Fruit fly (Drosophila melanogaster): ENCODE measurements around the gene chrb.

The chrb gene

DNA sequence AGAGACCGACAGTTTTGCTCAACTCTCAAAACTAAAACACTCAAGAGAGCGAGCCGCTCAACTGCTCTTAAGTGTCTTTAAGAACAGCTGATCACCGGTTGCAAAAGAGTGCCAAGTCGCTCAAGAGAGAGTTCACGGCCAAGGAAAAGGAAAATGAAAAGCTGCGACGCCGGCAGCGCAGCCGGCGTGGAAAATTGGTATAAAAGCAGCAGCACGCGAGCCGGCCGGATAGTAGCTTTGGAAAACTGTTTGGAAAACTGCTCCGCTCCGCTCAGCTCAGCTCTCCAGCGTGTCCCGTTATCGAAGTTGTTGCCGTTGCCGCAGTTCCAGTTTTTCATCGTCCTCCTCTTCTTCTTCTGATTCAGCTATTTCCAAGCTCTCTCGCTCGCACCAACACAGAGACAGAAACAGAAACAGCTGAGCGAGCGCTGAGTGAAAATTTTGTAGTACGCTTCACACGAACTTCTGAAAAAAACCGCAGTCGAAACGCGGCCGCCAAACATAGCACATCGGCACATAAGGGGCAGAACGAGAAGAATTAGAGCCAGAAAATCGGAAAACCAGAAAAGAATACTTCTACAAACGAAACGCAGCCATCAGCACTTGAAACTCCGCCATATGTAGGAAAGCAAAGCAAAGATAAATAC is at the start of gene chrb:
chrb (plus strand) TSS at position 224 of the 647 bp plus-strand sequence.
- TF ChIP-seq EcR (GFP tag; optimal IDR thresholded peaks at IDR 0.05) (no peak), pan (optimal IDR thresholded peaks at IDR 0.05) (no peak), Dll (optimal IDR thresholded peaks at IDR 0.05) (peak; percentile 82), psq (optimal IDR thresholded peaks at IDR 0.05) (no peak), usp (GFP tag; optimal IDR thresholded peaks at IDR 0.05) (no peak), CG8478 (optimal IDR thresholded peaks at IDR 0.05) (no peak)

DNA sequence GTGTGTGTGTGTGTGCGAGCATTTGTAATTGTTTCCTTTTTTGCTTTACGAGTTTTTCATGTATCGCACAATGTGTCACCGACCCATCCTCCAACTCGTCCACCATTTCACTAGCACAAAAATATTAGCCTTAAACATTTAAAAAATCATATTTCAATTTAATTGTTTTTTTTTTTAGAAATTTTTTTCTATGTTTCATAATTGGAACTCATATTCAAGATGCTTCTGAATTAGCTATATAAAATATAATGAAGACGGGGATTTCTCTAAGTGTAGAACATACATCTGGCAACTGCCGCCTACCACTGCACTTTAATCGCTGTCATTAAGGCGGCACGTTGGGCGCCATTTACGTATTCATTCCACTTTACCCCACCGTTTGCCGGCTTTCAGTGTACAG is 47.8 kb upstream of the chrb start:
- TF ChIP-seq Dll (optimal IDR thresholded peaks at IDR 0.05) (no peak), psq (optimal IDR thresholded peaks at IDR 0.05) (no peak), usp (GFP tag; optimal IDR thresholded peaks at IDR 0.05) (no peak), pan (optimal IDR thresholded peaks at IDR 0.05) (no peak), EcR (GFP tag; optimal IDR thresholded peaks at IDR 0.05) (no peak), CG8478 (optimal IDR thresholded peaks at IDR 0.05) (no peak)

DNA sequence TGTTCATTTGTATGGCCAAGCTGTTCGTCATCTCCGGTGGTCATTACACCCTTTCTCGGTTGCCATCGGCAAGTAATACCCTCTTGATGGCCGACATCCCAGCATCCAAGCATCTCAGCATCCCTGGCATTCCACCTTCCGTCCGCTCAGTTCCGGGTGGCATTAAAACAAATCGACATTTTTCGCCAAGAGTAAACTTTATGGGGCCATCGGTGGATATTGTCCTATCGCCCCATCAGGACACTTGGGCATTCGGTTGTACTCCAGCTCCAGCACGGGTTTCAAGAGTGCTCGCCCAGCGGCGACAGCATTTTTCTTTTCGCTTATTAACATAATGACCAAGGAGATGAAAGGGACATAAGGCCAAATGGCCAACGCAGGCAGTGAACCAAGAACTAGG is 47.1 kb upstream of the chrb start:
- no peak for TF ChIP-seq usp (GFP tag; optimal IDR thresholded peaks at IDR 0.05)
- TF ChIP-seq pan (optimal IDR thresholded peaks at IDR 0.05): no peak
- TF ChIP-seq CG8478 (optimal IDR thresholded peaks at IDR 0.05): no peak
- TF ChIP-seq EcR (GFP tag; optimal IDR thresholded peaks at IDR 0.05): no peak
- TF ChIP-seq psq (optimal IDR thresholded peaks at IDR 0.05): no peak
- TF ChIP-seq Dll (optimal IDR thresholded peaks at IDR 0.05): no peak

DNA sequence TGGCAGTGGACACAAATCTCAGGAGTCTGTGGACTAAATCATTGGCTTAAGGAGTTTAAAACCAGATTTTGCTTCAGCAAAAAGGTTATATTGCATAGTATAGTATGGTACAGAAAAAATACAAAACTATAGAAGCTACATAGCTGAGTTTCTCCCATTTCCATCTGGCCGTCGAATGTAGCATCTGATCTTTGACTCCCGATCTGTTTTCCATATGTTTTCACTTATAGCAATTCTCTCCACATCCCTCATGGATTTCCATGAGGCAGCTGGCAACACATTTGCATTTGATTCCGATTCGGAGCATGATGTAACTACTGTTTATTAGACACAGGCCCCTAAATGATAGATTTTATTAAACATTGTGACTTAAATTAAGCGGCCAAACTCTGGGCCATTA is 46.6 kb upstream of the chrb start:
- TF ChIP-seq usp (GFP tag; optimal IDR thresholded peaks at IDR 0.05) (no peak), EcR (GFP tag; optimal IDR thresholded peaks at IDR 0.05) (no peak), psq (optimal IDR thresholded peaks at IDR 0.05) (no peak), pan (optimal IDR thresholded peaks at IDR 0.05) (no peak)

DNA sequence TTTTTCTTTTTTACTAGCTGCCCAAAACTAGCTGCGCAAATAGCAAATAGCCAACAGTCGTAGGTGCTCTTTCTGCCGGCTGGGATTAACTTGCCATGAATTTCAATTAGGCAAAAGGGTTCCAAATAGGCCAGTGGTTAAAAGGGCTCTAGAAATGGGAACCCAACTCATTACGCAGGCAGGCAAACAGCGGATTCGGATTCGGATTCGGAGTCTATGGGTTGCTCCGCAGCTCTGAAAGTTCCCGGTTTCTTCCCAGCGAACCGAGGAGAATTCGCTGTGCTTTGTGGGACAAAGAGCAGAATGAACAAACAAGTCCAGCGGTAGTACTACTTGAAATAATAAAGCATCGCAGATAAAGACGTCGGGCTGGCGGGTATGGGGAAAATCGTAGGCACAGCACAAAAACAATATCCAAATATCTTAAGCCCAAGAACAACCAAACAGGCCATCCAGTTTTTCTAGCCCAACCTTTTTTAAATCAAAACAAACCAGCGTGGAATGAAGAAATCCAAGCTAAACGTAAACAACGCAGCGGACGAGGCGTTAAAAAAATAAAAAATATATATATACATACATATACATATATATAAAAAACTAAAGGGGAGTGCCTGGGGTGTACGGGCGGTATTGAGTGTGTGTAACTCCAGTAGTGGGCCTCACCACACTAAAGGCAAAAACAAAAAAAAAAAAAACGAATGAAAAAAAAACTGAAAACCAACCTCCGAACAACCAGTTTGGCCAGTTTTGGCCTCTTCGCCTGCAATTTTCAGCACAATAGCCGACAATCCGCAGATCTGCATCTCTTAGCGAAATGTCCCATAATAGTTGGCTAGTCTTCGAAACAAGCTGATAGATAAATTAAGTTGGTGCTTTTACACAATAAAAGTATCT is 45.2 kb upstream of the chrb start:
- TF ChIP-seq CG8478 (optimal IDR thresholded peaks at IDR 0.05) (no peak), psq (optimal IDR thresholded peaks at IDR 0.05) (no peak), Dll (optimal IDR thresholded peaks at IDR 0.05) (no peak), pan (optimal IDR thresholded peaks at IDR 0.05) (no peak), usp (GFP tag; optimal IDR thresholded peaks at IDR 0.05) (no peak), EcR (GFP tag; optimal IDR thresholded peaks at IDR 0.05) (no peak)

DNA sequence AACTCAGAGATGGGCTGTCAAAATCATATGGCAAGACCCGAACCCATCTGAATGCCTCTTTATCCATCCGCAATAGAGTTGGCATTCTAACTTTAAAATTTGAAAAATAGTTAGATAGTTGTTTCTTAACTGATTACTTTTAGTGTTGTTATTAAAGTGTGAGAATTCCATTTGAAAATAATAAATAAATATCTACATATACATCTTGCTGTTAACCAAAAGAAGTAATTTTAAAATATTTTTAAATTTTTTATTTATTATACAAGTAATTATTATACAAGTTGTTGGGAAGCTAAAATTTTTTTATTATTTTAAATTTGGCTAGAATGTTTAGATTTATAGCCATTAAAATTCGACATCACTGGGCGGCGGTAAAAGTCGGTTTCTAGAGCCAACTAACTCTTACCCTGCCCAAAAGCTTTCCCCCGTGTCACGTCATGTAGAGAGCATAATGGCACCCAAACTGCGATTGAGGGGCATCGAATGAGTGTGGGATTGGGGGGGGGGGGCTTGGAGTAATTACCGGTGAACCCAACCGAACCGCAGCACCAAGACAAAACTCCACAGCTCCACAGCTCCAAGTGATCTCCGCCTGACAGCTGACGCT is 43.8 kb upstream of the chrb start:
- TF ChIP-seq usp (GFP tag; optimal IDR thresholded peaks at IDR 0.05) (no peak), pan (optimal IDR thresholded peaks at IDR 0.05) (no peak), CG8478 (optimal IDR thresholded peaks at IDR 0.05) (no peak), Dll (optimal IDR thresholded peaks at IDR 0.05) (no peak), EcR (GFP tag; optimal IDR thresholded peaks at IDR 0.05) (no peak), psq (optimal IDR thresholded peaks at IDR 0.05) (no peak)

DNA sequence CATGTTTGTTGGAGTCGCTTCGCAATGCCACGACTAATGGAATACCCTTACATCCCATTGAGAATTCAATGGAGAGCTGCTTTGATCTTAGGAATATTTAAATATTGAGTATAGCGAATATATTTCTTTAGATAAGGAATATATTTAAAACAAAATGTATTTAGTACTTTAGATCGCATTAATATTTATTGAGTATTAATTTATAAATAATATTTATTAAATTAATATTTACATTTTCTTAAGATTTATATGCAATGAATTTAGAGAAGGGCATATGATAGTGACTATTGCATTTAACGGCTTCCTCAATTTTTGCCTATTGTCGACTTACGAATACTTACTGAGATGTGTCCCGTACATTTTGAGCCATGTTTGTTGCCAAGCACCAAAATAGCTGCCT is 43.2 kb upstream of the chrb start:
- TF ChIP-seq CG8478 (optimal IDR thresholded peaks at IDR 0.05) (no peak), psq (optimal IDR thresholded peaks at IDR 0.05) (no peak), pan (optimal IDR thresholded peaks at IDR 0.05) (no peak), usp (GFP tag; optimal IDR thresholded peaks at IDR 0.05) (no peak), EcR (GFP tag; optimal IDR thresholded peaks at IDR 0.05) (no peak), Dll (optimal IDR thresholded peaks at IDR 0.05) (no peak)

DNA sequence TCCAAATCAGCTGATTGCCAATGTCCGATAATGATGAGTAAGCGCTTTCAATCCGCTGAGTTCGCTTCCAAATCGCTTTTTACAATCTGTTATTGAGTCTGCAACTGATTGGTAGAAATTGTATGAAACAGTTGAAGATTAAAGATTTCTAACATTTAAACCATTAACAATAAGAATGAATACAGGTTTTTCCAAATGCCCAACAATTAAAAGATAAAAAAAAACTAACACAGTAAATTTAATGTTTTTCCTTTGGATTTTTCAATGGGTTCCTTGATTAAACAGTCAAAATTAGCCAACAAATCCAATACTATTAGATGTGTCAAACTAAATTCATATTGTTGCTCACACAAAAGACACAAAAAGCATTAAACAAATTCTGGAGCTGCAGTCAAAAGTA is 42.5 kb upstream of the chrb start, which contains the start of gene CG7557:
CG7557 (plus strand) TSS at position 301 of the 400 bp plus-strand sequence.
- TF ChIP-seq usp (GFP tag; optimal IDR thresholded peaks at IDR 0.05) (no peak), pan (optimal IDR thresholded peaks at IDR 0.05) (no peak), Dll (optimal IDR thresholded peaks at IDR 0.05) (no peak), psq (optimal IDR thresholded peaks at IDR 0.05) (no peak), EcR (GFP tag; optimal IDR thresholded peaks at IDR 0.05) (no peak)

DNA sequence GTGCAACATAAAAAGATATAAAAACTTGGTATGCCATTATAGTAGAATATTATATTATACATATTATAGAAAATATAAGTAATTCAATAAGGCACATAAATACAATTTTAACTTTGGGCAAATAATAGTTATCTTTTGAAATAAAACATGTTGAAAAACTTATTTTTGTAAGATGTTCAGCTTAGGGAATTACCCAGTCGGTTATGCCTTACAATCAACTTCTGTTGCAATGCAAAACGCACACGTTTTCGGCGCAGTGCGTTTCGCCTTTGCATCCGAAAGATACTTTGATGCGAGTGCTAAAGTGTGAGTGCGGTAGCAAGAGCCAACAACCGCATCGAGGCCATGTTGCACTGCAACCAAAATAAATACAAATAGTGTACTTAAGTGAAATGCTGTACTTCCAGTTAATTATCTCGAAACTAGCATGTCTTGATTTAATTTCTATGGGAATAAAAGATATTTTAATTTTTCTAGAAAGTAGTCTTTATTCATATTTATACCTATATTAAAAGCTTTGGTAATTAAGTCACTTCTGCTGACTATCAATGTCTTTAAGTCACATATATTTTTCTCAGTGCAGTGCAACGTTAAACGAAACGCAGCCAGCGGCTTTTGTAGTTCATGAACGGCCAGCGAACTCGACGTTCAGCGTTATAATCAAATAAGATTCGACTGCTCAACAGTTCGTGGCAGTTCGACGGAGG is 40.2 kb upstream of the chrb start:
- TF ChIP-seq EcR (GFP tag; optimal IDR thresholded peaks at IDR 0.05): peak in 1 of 2 experiments; percentile 90
- TF ChIP-seq CG8478 (optimal IDR thresholded peaks at IDR 0.05): no peak
- TF ChIP-seq usp (GFP tag; optimal IDR thresholded peaks at IDR 0.05): no peak
- TF ChIP-seq Dll (optimal IDR thresholded peaks at IDR 0.05): no peak

DNA sequence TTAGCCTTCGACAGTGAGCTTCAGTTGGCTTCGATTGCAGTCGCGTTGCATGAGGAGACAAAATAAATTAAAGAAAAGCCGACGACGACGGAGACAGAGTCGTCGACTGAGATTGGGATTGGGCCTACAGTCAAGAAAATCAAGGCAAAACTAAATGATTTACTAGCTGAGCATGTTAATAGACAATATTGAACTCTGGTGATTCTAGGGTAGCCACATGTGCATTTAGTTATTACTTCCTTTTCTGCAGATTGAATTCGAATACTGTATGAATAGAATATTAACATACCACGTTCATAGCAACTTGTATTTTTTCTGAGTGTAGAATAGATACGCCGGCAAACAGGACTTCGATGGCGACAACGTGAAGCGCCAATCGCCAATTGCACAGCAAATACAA is 39.0 kb upstream of the chrb start:
- TF ChIP-seq usp (GFP tag; optimal IDR thresholded peaks at IDR 0.05) (no peak), Dll (optimal IDR thresholded peaks at IDR 0.05) (no peak), CG8478 (optimal IDR thresholded peaks at IDR 0.05) (no peak), EcR (GFP tag; optimal IDR thresholded peaks at IDR 0.05) (no peak), pan (optimal IDR thresholded peaks at IDR 0.05) (no peak), psq (optimal IDR thresholded peaks at IDR 0.05) (no peak)

DNA sequence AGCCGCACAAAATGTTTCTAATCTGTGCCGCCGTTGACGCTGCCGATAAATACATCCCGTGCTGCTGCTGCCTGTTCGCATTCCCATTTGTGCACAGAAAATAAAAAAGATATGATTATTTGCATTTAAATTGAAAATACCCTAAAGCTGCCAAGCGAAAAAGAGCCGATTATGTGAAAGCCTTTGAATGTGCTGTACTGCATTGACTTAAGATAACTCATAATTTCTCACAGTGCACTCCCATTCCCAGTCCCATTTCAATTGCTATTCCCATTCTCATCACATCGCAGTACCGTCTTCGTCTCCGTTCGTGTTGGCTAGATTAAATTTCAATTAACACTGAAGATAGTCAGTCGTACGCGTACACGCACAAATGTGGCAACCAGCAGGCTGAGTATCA is 38.4 kb upstream of the chrb start:
- TF ChIP-seq Dll (optimal IDR thresholded peaks at IDR 0.05): no peak
- TF ChIP-seq CG8478 (optimal IDR thresholded peaks at IDR 0.05): no peak
- no peak for TF ChIP-seq usp (GFP tag; optimal IDR thresholded peaks at IDR 0.05)
- TF ChIP-seq psq (optimal IDR thresholded peaks at IDR 0.05): no peak
- no peak for TF ChIP-seq EcR (GFP tag; optimal IDR thresholded peaks at IDR 0.05)
- no peak for TF ChIP-seq pan (optimal IDR thresholded peaks at IDR 0.05)

All from whole organism.